Worm (Caenorhabditis elegans) whole organism, late embryonic: ENCODE data around the gene rpap-2.
A peak's percentile ranks its signal among the peaks of the same experiment; 100 is the strongest.
"Not testable (repeated sequence)": the region's sequence is repeated elsewhere in the genome, so short reads cannot be mapped to it uniquely, and the experiment has no call there.

Experiments
- C38D4.7 ChIP-seq: fragments of 200-800 bp; sonication (Bioruptor generic); optimal IDR thresholded peaks from 2 replicates; lab custom pipeline; 2018; ENCODE audit warnings: mild to moderate bottlenecking, missing genetic modification characterization, moderate library complexity, missing compliant biosample characterization
- F13H6.1 ChIP-seq: sonication (generic microtip); optimal IDR thresholded peaks from 2 replicates; lab custom pipeline; 2016; ENCODE audit warnings: missing genetic modification characterization, missing compliant biosample characterization
- K09A11.1 ChIP-seq: sonication (generic microtip); optimal IDR thresholded peaks from 2 replicates; lab custom pipeline; 2017; ENCODE audit warnings: antibody characterized with exemption, mild to moderate bottlenecking, missing genetic modification characterization, missing compliant biosample characterization; ENCODE audit not compliant: insufficient read depth
- T23F11.4 ChIP-seq: fragments of 200-800 bp; sonication (Bioruptor generic); optimal IDR thresholded peaks from 2 replicates; lab custom pipeline; 2018; ENCODE audit warnings: mild to moderate bottlenecking, missing genetic modification characterization, missing compliant biosample characterization
- ama-1 ChIP-seq: fragments of 150-350 bp; optimal IDR thresholded peaks from 2 replicates; lab custom pipeline; 2014
- ceh-18 ChIP-seq: sonication (generic microtip); optimal IDR thresholded peaks from 2 replicates; lab custom pipeline; 2016; ENCODE audit warnings: missing genetic modification characterization, missing compliant biosample characterization
- ceh-19 ChIP-seq: fragments of 200-800 bp; sonication (Bioruptor generic); optimal IDR thresholded peaks from 2 replicates; lab custom pipeline; 2018; ENCODE audit warnings: mild to moderate bottlenecking, missing genetic modification characterization, missing compliant biosample characterization
- ceh-2 ChIP-seq: sonication (generic microtip); optimal IDR thresholded peaks from 2 replicates; lab custom pipeline; 2016; ENCODE audit warnings: missing genotype, missing genetic modification characterization, missing compliant biosample characterization
- ceh-24 ChIP-seq: sonication (generic microtip); optimal IDR thresholded peaks from 2 replicates; lab custom pipeline; 2016; ENCODE audit warnings: mild to moderate bottlenecking, missing genetic modification characterization, missing compliant biosample characterization
- ceh-31 ChIP-seq: sonication (generic microtip); optimal IDR thresholded peaks from 2 replicates; lab custom pipeline; 2016; ENCODE audit warnings: missing genetic modification characterization, missing compliant biosample characterization
- ceh-34 ChIP-seq: sonication (generic microtip); optimal IDR thresholded peaks from 2 replicates; lab custom pipeline; 2016; ENCODE audit warnings: mild to moderate bottlenecking, missing genetic modification characterization, missing compliant biosample characterization
- ceh-45 ChIP-seq: fragments of 200-800 bp; sonication (Bioruptor generic); IDR thresholded peaks from 2 replicates; pipeline ENCODE4 v1.3.6; 2022; ENCODE audit warnings: missing genetic modification reagents, missing genetic modification characterization, missing compliant biosample characterization
- ceh-9 ChIP-seq: sonication (generic microtip); optimal IDR thresholded peaks from 2 replicates; lab custom pipeline; 2016; ENCODE audit warnings: mild to moderate bottlenecking, missing genetic modification characterization, inconsistent platforms, missing compliant biosample characterization
- che-1 ChIP-seq: sonication (generic microtip); optimal IDR thresholded peaks from 2 replicates; lab custom pipeline; 2016; ENCODE audit warnings: mild to moderate bottlenecking, missing genetic modification characterization, missing compliant biosample characterization
- dmd-4 ChIP-seq: sonication (generic microtip); optimal IDR thresholded peaks from 2 replicates; lab custom pipeline; 2016; ENCODE audit warnings: borderline replicate concordance, missing genetic modification characterization, missing compliant biosample characterization
- dve-1 ChIP-seq: sonication (generic microtip); optimal IDR thresholded peaks from 2 replicates; lab custom pipeline; 2017; ENCODE audit warnings: antibody characterized with exemption, mild to moderate bottlenecking, missing genetic modification characterization, missing compliant biosample characterization
- elt-2 ChIP-seq: sonication (generic microtip); optimal IDR thresholded peaks from 2 replicates; lab custom pipeline; 2016; ENCODE audit warnings: missing genetic modification reagents, missing genetic modification characterization, missing compliant biosample characterization
- ets-4 ChIP-seq: sonication (generic microtip); optimal IDR thresholded peaks from 2 replicates; lab custom pipeline; 2016; ENCODE audit warnings: missing genetic modification characterization, missing compliant biosample characterization
- eyg-1 ChIP-seq: sonication (generic microtip); optimal IDR thresholded peaks from 2 replicates; lab custom pipeline; 2016; ENCODE audit warnings: missing genotype, missing genetic modification characterization, missing compliant biosample characterization
- fax-1 ChIP-seq: sonication (generic microtip); optimal IDR thresholded peaks from 2 replicates; lab custom pipeline; 2016; ENCODE audit warnings: missing genotype, missing genetic modification characterization, missing compliant biosample characterization
- hlh-13 ChIP-seq: fragments of 200-800 bp; sonication (Bioruptor generic); optimal IDR thresholded peaks from 2 replicates; lab custom pipeline; 2018; ENCODE audit warnings: mild to moderate bottlenecking, missing genetic modification characterization, missing compliant biosample characterization
- hlh-15 ChIP-seq: sonication (generic microtip); optimal IDR thresholded peaks from 2 replicates; lab custom pipeline; 2016; ENCODE audit warnings: missing genetic modification characterization, missing compliant biosample characterization
- hlh-30 ChIP-seq: sonication (generic microtip); optimal IDR thresholded peaks from 2 replicates; lab custom pipeline; 2017; ENCODE audit warnings: antibody characterized with exemption, missing genetic modification characterization, missing compliant biosample characterization; ENCODE audit not compliant: insufficient read depth
- hlh-6 ChIP-seq: sonication (generic microtip); optimal IDR thresholded peaks from 2 replicates; lab custom pipeline; 2016; ENCODE audit warnings: missing genotype, missing genetic modification characterization, missing compliant biosample characterization
- mec-3 ChIP-seq: sonication (generic microtip); optimal IDR thresholded peaks from 2 replicates; lab custom pipeline; 2016; ENCODE audit warnings: borderline replicate concordance, missing genetic modification characterization, missing compliant biosample characterization
- nhr-11 ChIP-seq: fragments of 150-350 bp; optimal IDR thresholded peaks from 2 replicates; lab custom pipeline; 2014; ENCODE audit warnings: missing biosample characterization, missing genetic modification characterization
- nhr-232 ChIP-seq: sonication (generic microtip); optimal IDR thresholded peaks from 2 replicates; lab custom pipeline; 2016; ENCODE audit warnings: missing genetic modification characterization, missing compliant biosample characterization
- npax-4 ChIP-seq: sonication (generic microtip); optimal IDR thresholded peaks from 2 replicates; lab custom pipeline; 2016; ENCODE audit warnings: missing genetic modification characterization, missing compliant biosample characterization
- odd-2 ChIP-seq: sonication (generic microtip); optimal IDR thresholded peaks from 2 replicates; lab custom pipeline; 2017; ENCODE audit warnings: antibody characterized with exemption, mild to moderate bottlenecking, missing genetic modification characterization, missing compliant biosample characterization
- pag-3 ChIP-seq: sonication (generic microtip); optimal IDR thresholded peaks from 2 replicates; lab custom pipeline; 2016; ENCODE audit warnings: missing compliant biosample characterization, missing genetic modification characterization, borderline replicate concordance
- pax-1 ChIP-seq: fragments of 150-350 bp; optimal IDR thresholded peaks from 2 replicates; lab custom pipeline; 2014; ENCODE audit warnings: missing biosample characterization, missing genetic modification characterization
- ref-2 ChIP-seq: sonication (generic microtip); optimal IDR thresholded peaks from 2 replicates; lab custom pipeline; 2016; ENCODE audit warnings: missing genetic modification characterization, missing compliant biosample characterization
- rnt-1 ChIP-seq: sonication (generic microtip); optimal IDR thresholded peaks from 2 replicates; lab custom pipeline; 2016; ENCODE audit warnings: missing genetic modification characterization, missing compliant biosample characterization
- sdc-2 ChIP-seq: sonication (generic microtip); optimal IDR thresholded peaks from 2 replicates; lab custom pipeline; 2016; ENCODE audit warnings: missing genotype, missing genetic modification characterization, missing compliant biosample characterization
- syd-9 ChIP-seq: sonication (generic microtip); optimal IDR thresholded peaks from 2 replicates; lab custom pipeline; 2016; ENCODE audit warnings: mild to moderate bottlenecking, missing genetic modification characterization, moderate library complexity, missing compliant biosample characterization
- tbx-2 ChIP-seq: sonication (generic microtip); optimal IDR thresholded peaks from 2 replicates; lab custom pipeline; 2016; ENCODE audit warnings: missing genetic modification characterization, missing compliant biosample characterization
- ttx-3 ChIP-seq: sonication (generic microtip); optimal IDR thresholded peaks from 2 replicates; lab custom pipeline; 2016; ENCODE audit warnings: missing genetic modification reagents, missing genetic modification characterization, missing compliant biosample characterization
- unc-55 ChIP-seq: sonication (generic microtip); optimal IDR thresholded peaks from 2 replicates; lab custom pipeline; 2017; ENCODE audit warnings: missing biosample characterization, missing genetic modification reagents, missing genetic modification characterization

The rpap-2 gene

ce11 chrIII:9001491-9001890 is 33.7 kb downstream of the rpap-2 start:
- TF ChIP-seq ceh-31 (tag; lab: Kevin White, UChicago), result no peak
- no peak for TF ChIP-seq fax-1 (tag; lab: Kevin White, UChicago)

DNA sequence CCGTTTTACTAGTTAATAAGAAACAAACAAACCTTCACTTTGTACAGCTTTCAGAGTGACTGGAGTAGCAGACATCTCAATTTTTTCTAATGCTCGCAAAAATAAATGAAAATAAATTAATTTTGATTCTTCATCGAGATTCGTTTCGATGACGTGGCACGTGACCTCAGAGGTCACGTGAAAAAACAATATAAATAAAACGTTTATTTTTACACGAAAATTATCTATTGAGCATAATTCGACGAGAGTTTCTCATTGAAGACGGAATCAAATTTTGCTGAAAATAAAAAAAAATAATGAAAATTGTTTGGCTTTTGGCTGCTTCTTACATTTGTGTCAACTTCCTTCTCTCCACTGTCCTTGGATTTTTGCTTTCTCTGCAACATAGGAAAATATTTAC is 34.1 kb downstream of the rpap-2 start, which contains the start of gene rpn-6.2:
Gene rpn-6.2, minus strand, starts transcription at position 101 of the 400 bp plus-strand sequence.
- TF ChIP-seq dmd-4 (no peak), odd-2 (no peak), ceh-2 (tag; lab: Kevin White, UChicago) (no peak), hlh-30 (no peak), ets-4 (tag; lab: Kevin White, UChicago) (no peak), ceh-9 (tag; lab: Kevin White, UChicago) (no peak), ceh-34 (tag; lab: Kevin White, UChicago) (no peak), nhr-11 (tag; lab: Kevin White, UChicago) (no peak), hlh-13 (GFP tag; lab: Kevin White, UChicago) (no peak), che-1 (tag; lab: Kevin White, UChicago) (no peak), K09A11.1 (tag; lab: Kevin White, UChicago) (no peak)
- TF ChIP-seq, all 69 proteins: peak for 0

- TF ChIP-seq hlh-6 (tag; lab: Kevin White, UChicago) (no peak), mec-3 (no peak), nhr-232 (tag; lab: Kevin White, UChicago) (no peak), ceh-2 (tag; lab: Kevin White, UChicago) (no peak), rnt-1 (no peak), sdc-2 (no peak), elt-2 (tag; lab: Kevin White, UChicago) (no peak), pag-3 (tag; lab: Kevin White, UChicago) (no peak), ceh-9 (tag; lab: Kevin White, UChicago) (no peak), F13H6.1 (tag; lab: Kevin White, UChicago) (no peak), ceh-19 (no peak), unc-55 (no peak), ama-1 (no peak), dve-1 (tag; lab: Kevin White, UChicago) (no peak)
These were observed 34.8 kb downstream of the rpap-2 start, which contains the start of the genes F59B2.15 and zif-1 for ce11 chrIII:9002545-9002944. F59B2.15 (minus strand) TSS chrIII:9002645. zif-1 (plus strand) TSS chrIII:9002779.

DNA sequence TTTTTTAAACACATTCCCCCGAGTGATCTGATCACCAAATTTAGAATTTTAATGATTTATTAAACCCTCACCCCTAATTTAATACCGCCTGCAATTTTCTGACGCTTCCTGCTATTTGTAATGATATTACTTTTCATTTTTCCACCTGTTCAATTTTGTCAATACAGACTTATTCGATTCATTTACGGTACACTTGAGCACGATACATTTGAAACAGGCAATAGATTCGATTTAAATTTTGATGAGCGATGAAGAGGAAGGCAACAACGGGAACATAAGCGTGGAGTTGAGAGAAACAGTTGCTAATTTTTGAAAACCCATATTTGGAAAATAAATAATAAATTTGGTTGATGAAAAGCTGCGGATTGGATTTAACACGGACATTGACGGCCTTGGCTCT is 36.9 kb downstream of the rpap-2 start:
- TF ChIP-seq ceh-34 (tag; lab: Kevin White, UChicago) (no peak), T23F11.4 (GFP tag; lab: Kevin White, UChicago) (no peak), ttx-3 (no peak), nhr-11 (tag; lab: Kevin White, UChicago) (no peak), rnt-1 (no peak), elt-2 (tag; lab: Kevin White, UChicago) (no peak), mec-3 (no peak), hlh-15 (tag; lab: Kevin White, UChicago) (no peak), pax-1 (tag; lab: Kevin White, UChicago) (no peak), ceh-2 (tag; lab: Kevin White, UChicago) (no peak)

DNA sequence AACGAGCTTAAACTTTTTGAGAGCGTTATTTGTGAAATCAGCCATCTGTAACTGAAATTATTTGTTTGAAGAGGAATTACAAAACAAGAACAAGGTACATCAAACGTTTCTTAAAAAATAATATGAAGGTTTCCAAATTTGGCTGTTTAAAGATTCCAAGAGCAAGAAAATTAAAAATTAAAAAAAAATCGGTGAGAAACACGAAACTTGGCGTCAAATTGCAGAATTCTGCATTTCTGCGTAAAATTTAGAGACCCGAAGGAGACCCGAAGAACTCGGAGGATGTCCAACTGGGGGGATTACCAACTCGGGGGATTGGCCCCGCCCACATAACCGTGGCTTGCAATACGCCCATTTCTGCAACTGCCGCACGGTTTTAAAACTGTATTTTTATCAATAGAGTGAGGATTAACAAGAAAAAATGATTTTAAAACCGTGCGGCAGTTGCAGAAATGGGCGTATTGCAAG is 38.2 kb downstream of the rpap-2 start, which contains the start of gene rab-6.1:
Gene rab-6.1, minus strand, starts transcription at position 51 of the 468 bp plus-strand sequence.
- not testable (repeated sequence) for TF ChIP-seq hlh-6 (tag; lab: Kevin White, UChicago); mec-3; T23F11.4 (GFP tag; lab: Kevin White, UChicago)

DNA sequence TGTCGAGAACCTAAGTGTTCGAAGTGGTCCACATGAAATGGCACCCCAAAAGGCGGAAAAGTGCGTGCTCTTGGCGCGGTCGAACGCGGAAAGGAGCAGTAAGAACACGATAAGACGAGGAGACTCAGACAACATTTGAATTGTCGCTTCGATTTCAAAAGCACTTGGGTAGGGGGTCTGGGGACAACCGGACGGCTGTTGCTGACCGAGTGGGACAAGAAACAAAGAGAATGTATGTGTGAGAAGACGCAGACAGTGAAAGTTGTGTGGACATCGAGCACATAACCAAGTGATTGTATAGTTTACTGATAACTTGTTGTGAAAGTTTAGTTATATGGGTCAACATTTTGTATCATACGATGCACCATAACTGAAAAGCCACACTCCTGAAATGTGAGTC is 39.4 kb downstream of the rpap-2 start:
- TF ChIP-seq unc-55 (peak; percentile 85), syd-9 (tag; lab: Kevin White, UChicago) (peak; percentile 87), hlh-15 (tag; lab: Kevin White, UChicago) (no peak), T23F11.4 (GFP tag; lab: Kevin White, UChicago) (peak; percentile 28), ref-2 (tag; lab: Kevin White, UChicago) (peak; percentile 15), ceh-24 (tag; lab: Kevin White, UChicago) (no peak), C38D4.7 (no peak), ceh-18 (tag; lab: Kevin White, UChicago) (peak; percentile 25), ceh-45 (no peak), npax-4 (no peak), elt-2 (tag; lab: Kevin White, UChicago) (peak; percentile 39), tbx-2 (tag; lab: Kevin White, UChicago) (peak; percentile 46), eyg-1 (tag; lab: Kevin White, UChicago) (no peak), dve-1 (tag; lab: Kevin White, UChicago) (peak; percentile 8)
